Worm (Caenorhabditis elegans): ENCODE measurements around the gene C26B9.2.

- TF ChIP-seq snpc-4 (tag; optimal IDR thresholded peaks at IDR 0.05) (no peak), lin-39 (tag; optimal IDR thresholded peaks at IDR 0.05) (no peak), pqm-1 (tag; optimal IDR thresholded peaks at IDR 0.05) (no peak), ZK546.5 (tag; optimal IDR thresholded peaks at IDR 0.05) (no peak)
These were observed 2.0 kb downstream of the C26B9.2 start, which contains the start of gene C26B9.7 for ce11 chrX:5342007-5342406.

Measured in whole organism, L3 larva.